Fruit fly (Drosophila melanogaster): ENCODE results near the gene Mnat9.

The Mnat9 gene

dm6 chr3R:31596071-31596883, 19.7 kb downstream of the Mnat9 start, which contains the start of gene RpL6 (continued):
- TF ChIP-seq ERR (GFP tag; optimal IDR thresholded peaks at IDR 0.05), result no peak
- peak; percentile 40 for TF ChIP-seq lilli (GFP tag; optimal IDR thresholded peaks at IDR 0.05)
- peak; percentile 81 for TF ChIP-seq nerfin-2 (GFP tag; IDR thresholded peaks at IDR 0.05; ENCODE audit: partially characterized antibody)
- TF ChIP-seq dm (GFP tag; optimal IDR thresholded peaks at IDR 0.05), result peak; percentile 99
- TF ChIP-seq chm (GFP tag; IDR thresholded peaks at IDR 0.05), result 0 out of 2 replicates have a peak, but pooled peaks have one; percentile 29
- peak; percentile 57 for TF ChIP-seq Hmr (GFP tag; optimal IDR thresholded peaks at IDR 0.05)
- TF ChIP-seq mld (GFP tag; IDR thresholded peaks at IDR 0.05; ENCODE audit: partially characterized antibody), result peak; percentile 44; the same call in 1 of the 3 replicates
- TF ChIP-seq ftz-f1 (GFP tag; optimal IDR thresholded peaks at IDR 0.05), result peak; percentile 66
- TF ChIP-seq wek (GFP tag; optimal IDR thresholded peaks at IDR 0.05), result peak; percentile 41
- TF ChIP-seq CG42726 (GFP tag; IDR thresholded peaks at IDR 0.05; ENCODE audit: partially characterized antibody), result peak; percentile 36; the same call in 1 of the 2 replicates
- TF ChIP-seq NK7.1 (GFP tag; optimal IDR thresholded peaks at IDR 0.05), result no peak
- TF ChIP-seq sob (GFP tag; IDR thresholded peaks at IDR 0.05), result 0 out of 2 replicates have a peak, but pooled peaks have one; percentile 7
- no peak for TF ChIP-seq Fer3 (tag; optimal IDR thresholded peaks at IDR 0.05)

DNA sequence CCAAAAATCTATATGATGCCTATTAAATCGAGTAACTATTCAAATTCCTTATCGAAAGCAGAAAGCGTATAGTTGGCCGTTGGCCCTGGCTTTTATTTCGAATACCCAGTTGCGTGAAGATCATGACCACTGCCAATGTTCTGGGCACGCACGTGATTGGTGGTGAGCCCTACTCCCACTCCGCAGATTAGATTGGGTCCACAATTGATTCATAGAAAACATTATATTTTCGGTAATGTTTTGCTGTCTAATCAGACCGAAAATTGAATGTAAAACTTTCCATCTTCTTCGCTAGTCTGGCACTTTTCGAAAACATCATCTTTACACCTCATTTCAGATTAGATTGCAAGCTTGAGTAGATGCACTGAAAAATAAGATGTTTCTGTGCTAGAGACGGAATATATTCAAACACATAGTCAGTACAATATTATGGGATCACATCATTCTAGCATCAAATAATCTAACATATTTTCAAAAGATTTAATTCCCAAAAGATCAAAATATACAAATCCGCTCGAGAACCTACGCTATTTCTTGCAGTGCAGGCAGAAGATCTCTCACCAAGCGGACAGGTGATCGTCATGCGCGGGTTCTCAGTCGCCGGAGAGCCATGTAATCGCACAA, 23.6 kb downstream of the Mnat9 start, which contains the start of gene CG1774:
Gene CG1774 (plus strand): TSS at position 548 of the 624 bp plus-strand sequence.
- TF ChIP-seq Oaz (GFP tag; IDR thresholded peaks at IDR 0.05) (peak; percentile 27; the same call in 1 of the 2 replicates), gfzf (GFP tag; optimal IDR thresholded peaks at IDR 0.05) (no peak), en (GFP tag; optimal IDR thresholded peaks at IDR 0.05) (peak; percentile 52), gsb (GFP tag; IDR thresholded peaks at IDR 0.05) (peak; percentile 69), oc (tag; optimal IDR thresholded peaks at IDR 0.05) (no peak), CG9817 (tag; optimal IDR thresholded peaks at IDR 0.05) (peak; percentile 70), CG14014 (GFP tag; IDR thresholded peaks at IDR 0.05) (peak; percentile 78), bowl (GFP tag; IDR thresholded peaks at IDR 0.05) (0 out of 2 replicates have a peak, but pooled peaks have one; percentile 28), NfI (GFP tag; optimal IDR thresholded peaks at IDR 0.05) (peak; percentile 79), CG11247 (GFP tag; IDR thresholded peaks at IDR 0.05) (peak; percentile 72), CG10321 (GFP tag; IDR thresholded peaks at IDR 0.05) (0 out of 2 replicates have a peak, but pooled peaks have one; percentile 32), CG1024 (GFP tag; IDR thresholded peaks at IDR 0.05) (no peak), hkb (optimal IDR thresholded peaks at IDR 0.05) (no peak), hkb (GFP tag; IDR thresholded peaks at IDR 0.05) (peak; percentile 82), Awh (GFP tag; IDR thresholded peaks at IDR 0.05) (peak; percentile 47; the same call in 1 of the 2 replicates), CG8290 (GFP tag; optimal IDR thresholded peaks at IDR 0.05) (no peak), CG8290 (tag; optimal IDR thresholded peaks at IDR 0.05) (peak in 1 of 2 experiments; percentile 94), CTCF (GFP tag; optimal IDR thresholded peaks at IDR 0.05) (no peak), Hr3 (GFP tag; optimal IDR thresholded peaks at IDR 0.05) (peak; percentile 55), tgo (GFP tag; IDR thresholded peaks at IDR 0.05) (peak; percentile 77), CG13424 (tag; optimal IDR thresholded peaks at IDR 0.05) (peak; percentile 72), CG8924 (tag; optimal IDR thresholded peaks at IDR 0.05) (peak; percentile 75), CG11504 (tag; optimal IDR thresholded peaks at IDR 0.05) (peak; percentile 81), CG13296 (GFP tag; optimal IDR thresholded peaks at IDR 0.05) (peak; percentile 77), CG10979 (tag; optimal IDR thresholded peaks at IDR 0.05) (peak; percentile 65), cg (GFP tag; optimal IDR thresholded peaks at IDR 0.05) (no peak), mam (GFP tag; optimal IDR thresholded peaks at IDR 0.05) (peak; percentile 92), CG14965 (GFP tag; optimal IDR thresholded peaks at IDR 0.05; ENCODE audit: borderline replicate concordance) (peak; percentile 10), Dbx (GFP tag; IDR thresholded peaks at IDR 0.05) (peak; percentile 90), Jarid2 (GFP tag; optimal IDR thresholded peaks at IDR 0.05) (peak; percentile 28), D19A (tag; optimal IDR thresholded peaks at IDR 0.05) (peak; percentile 54), ind (GFP tag; optimal IDR thresholded peaks at IDR 0.05) (peak; percentile 81), cwo (GFP tag; optimal IDR thresholded peaks at IDR 0.05) (peak; percentile 93), vfl (GFP tag; optimal IDR thresholded peaks at IDR 0.05) (peak; percentile 69), ap (GFP tag; IDR thresholded peaks at IDR 0.05) (peak; percentile 57)

Measured in whole organism, embryonic.